Worm (Caenorhabditis elegans) whole organism, L4 larva: ENCODE results near the gene math-20.

Source experiments
- set-16 ChIP-seq: fragments of 200-800 bp; sonication (Bioruptor generic); IDR thresholded peaks from 2 replicates; pipeline ENCODE4 v1.3.6; 2022; ENCODE audit warnings: missing genetic modification reagents, missing genetic modification characterization, missing compliant biosample characterization

math-20 gene

DNA sequence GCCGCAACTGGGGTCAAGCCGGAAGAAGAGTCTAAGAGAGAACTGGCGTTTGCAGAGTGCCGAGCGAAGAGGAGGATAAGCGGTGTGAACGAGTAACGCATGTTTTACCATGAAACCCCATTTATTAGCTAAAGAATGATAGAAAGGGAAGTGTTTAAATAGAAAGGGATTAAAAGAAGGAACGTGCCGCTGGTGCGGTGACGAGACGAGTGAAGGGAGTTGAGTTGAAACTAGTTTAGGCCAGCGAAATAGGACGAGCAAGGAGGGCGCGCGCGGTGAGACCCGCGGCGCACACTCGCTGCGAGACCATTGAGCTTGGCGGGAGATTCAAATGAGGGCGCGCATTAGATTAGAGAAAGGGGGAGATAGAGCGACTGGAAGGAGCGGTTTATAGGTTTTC, 50.2 kb downstream of the math-20 start, which contains the start of gene math-1:
TSS of gene math-1 (minus strand) at position 101 of the 400 bp plus-strand sequence.
- TF ChIP-seq set-16 (GFP tag; lab: Robert Waterston, UW), result peak; percentile 51; the same call in 1 of the 2 replicates
